Worm (Caenorhabditis elegans) whole organism, late embryonic: ENCODE results near the gene ZC190.4.
"Not testable (repeated sequence)": the region's sequence is repeated elsewhere in the genome, so short reads cannot be mapped to it uniquely, and the experiment has no call there.

ENCODE experiments used
- K02D7.2 ChIP-seq: sonication (generic microtip); optimal IDR thresholded peaks from 2 replicates; lab custom pipeline; 2017; ENCODE audit warnings: mild to moderate bottlenecking, missing genetic modification characterization, missing compliant biosample characterization
- K09A11.1 ChIP-seq: sonication (generic microtip); optimal IDR thresholded peaks from 2 replicates; lab custom pipeline; 2017; ENCODE audit warnings: antibody characterized with exemption, mild to moderate bottlenecking, missing genetic modification characterization, missing compliant biosample characterization; ENCODE audit not compliant: insufficient read depth
- ceh-18 ChIP-seq: sonication (generic microtip); optimal IDR thresholded peaks from 2 replicates; lab custom pipeline; 2016; ENCODE audit warnings: missing genetic modification characterization, missing compliant biosample characterization
- ceh-19 ChIP-seq: fragments of 200-800 bp; sonication (Bioruptor generic); optimal IDR thresholded peaks from 2 replicates; lab custom pipeline; 2018; ENCODE audit warnings: mild to moderate bottlenecking, missing genetic modification characterization, missing compliant biosample characterization
- ceh-2 ChIP-seq: sonication (generic microtip); optimal IDR thresholded peaks from 2 replicates; lab custom pipeline; 2016; ENCODE audit warnings: missing genotype, missing genetic modification characterization, missing compliant biosample characterization
- ceh-24 ChIP-seq: sonication (generic microtip); optimal IDR thresholded peaks from 2 replicates; lab custom pipeline; 2016; ENCODE audit warnings: mild to moderate bottlenecking, missing genetic modification characterization, missing compliant biosample characterization
- ceh-31 ChIP-seq: sonication (generic microtip); optimal IDR thresholded peaks from 2 replicates; lab custom pipeline; 2016; ENCODE audit warnings: missing genetic modification characterization, missing compliant biosample characterization
- ceh-45 ChIP-seq: fragments of 200-800 bp; sonication (Bioruptor generic); IDR thresholded peaks from 2 replicates; pipeline ENCODE4 v1.3.6; 2022; ENCODE audit warnings: missing genetic modification reagents, missing genetic modification characterization, missing compliant biosample characterization
- che-1 ChIP-seq: sonication (generic microtip); optimal IDR thresholded peaks from 2 replicates; lab custom pipeline; 2016; ENCODE audit warnings: mild to moderate bottlenecking, missing genetic modification characterization, missing compliant biosample characterization
- dmd-4 ChIP-seq: sonication (generic microtip); optimal IDR thresholded peaks from 2 replicates; lab custom pipeline; 2016; ENCODE audit warnings: borderline replicate concordance, missing genetic modification characterization, missing compliant biosample characterization
- elt-4 ChIP-seq: sonication (generic microtip); optimal IDR thresholded peaks from 2 replicates; lab custom pipeline; 2016; ENCODE audit warnings: missing genetic modification characterization, missing compliant biosample characterization
- ets-4 ChIP-seq: sonication (generic microtip); optimal IDR thresholded peaks from 2 replicates; lab custom pipeline; 2016; ENCODE audit warnings: missing genetic modification characterization, missing compliant biosample characterization
- gmeb-2 ChIP-seq: sonication (generic microtip); optimal IDR thresholded peaks from 2 replicates; lab custom pipeline; 2016; ENCODE audit warnings: missing genetic modification characterization, inconsistent platforms, missing compliant biosample characterization
- hlh-13 ChIP-seq: fragments of 200-800 bp; sonication (Bioruptor generic); optimal IDR thresholded peaks from 2 replicates; lab custom pipeline; 2018; ENCODE audit warnings: mild to moderate bottlenecking, missing genetic modification characterization, missing compliant biosample characterization
- madf-2 ChIP-seq: sonication (generic microtip); optimal IDR thresholded peaks from 2 replicates; lab custom pipeline; 2017; ENCODE audit warnings: missing genetic modification characterization, missing compliant biosample characterization
- nfya-1 ChIP-seq: sonication (generic microtip); optimal IDR thresholded peaks from 2 replicates; lab custom pipeline; 2017; ENCODE audit warnings: missing genetic modification characterization, mild to moderate bottlenecking, missing compliant biosample characterization, antibody characterized with exemption, moderate library complexity
- nhr-11 ChIP-seq: fragments of 150-350 bp; optimal IDR thresholded peaks from 2 replicates; lab custom pipeline; 2014; ENCODE audit warnings: missing biosample characterization, missing genetic modification characterization
- npax-4 ChIP-seq: sonication (generic microtip); optimal IDR thresholded peaks from 2 replicates; lab custom pipeline; 2016; ENCODE audit warnings: missing genetic modification characterization, missing compliant biosample characterization
- pag-3 ChIP-seq: sonication (generic microtip); optimal IDR thresholded peaks from 2 replicates; lab custom pipeline; 2016; ENCODE audit warnings: missing compliant biosample characterization, missing genetic modification characterization, borderline replicate concordance
- pha-2 ChIP-seq: sonication (generic microtip); optimal IDR thresholded peaks from 2 replicates; lab custom pipeline; 2017; ENCODE audit warnings: mild to moderate bottlenecking, missing genetic modification characterization, missing compliant biosample characterization
- pros-1 ChIP-seq: fragments of 150-350 bp; optimal IDR thresholded peaks from 2 replicates; lab custom pipeline; 2014; ENCODE audit warnings: missing biosample characterization, missing genetic modification reagents, missing genetic modification characterization
- ref-2 ChIP-seq: sonication (generic microtip); optimal IDR thresholded peaks from 2 replicates; lab custom pipeline; 2016; ENCODE audit warnings: missing genetic modification characterization, missing compliant biosample characterization
- sdc-2 ChIP-seq: sonication (generic microtip); optimal IDR thresholded peaks from 2 replicates; lab custom pipeline; 2016; ENCODE audit warnings: missing genotype, missing genetic modification characterization, missing compliant biosample characterization
- sox-4 ChIP-seq: sonication (generic microtip); optimal IDR thresholded peaks from 2 replicates; lab custom pipeline; 2017; ENCODE audit warnings: mild to moderate bottlenecking, missing genetic modification characterization, inconsistent platforms, missing compliant biosample characterization
- tbx-2 ChIP-seq: sonication (generic microtip); optimal IDR thresholded peaks from 2 replicates; lab custom pipeline; 2016; ENCODE audit warnings: missing genetic modification characterization, missing compliant biosample characterization
- ttx-3 ChIP-seq: sonication (generic microtip); optimal IDR thresholded peaks from 2 replicates; lab custom pipeline; 2016; ENCODE audit warnings: missing genetic modification reagents, missing genetic modification characterization, missing compliant biosample characterization
- unc-42 ChIP-seq: sonication (generic microtip); optimal IDR thresholded peaks from 2 replicates; lab custom pipeline; 2016; ENCODE audit warnings: missing genotype, missing genetic modification characterization, missing compliant biosample characterization
- zip-5 ChIP-seq: sonication (generic microtip); optimal IDR thresholded peaks from 2 replicates; lab custom pipeline; 2016; ENCODE audit warnings: missing genetic modification characterization, missing compliant biosample characterization

The ZC190.4 gene

ce11 chrV:8687707-8688106, 21.8 kb downstream of the ZC190.4 start, which contains the start of gene ZC190.8:
Gene ZC190.8, minus strand, starts transcription at chrV:8687807.
- TF ChIP-seq pag-3 (tag; lab: Kevin White, UChicago) (no peak), ceh-31 (no peak), ceh-2 (tag; lab: Kevin White, UChicago) (no peak), gmeb-2 (tag; lab: Kevin White, UChicago) (no peak), tbx-2 (tag; lab: Kevin White, UChicago) (no peak), sdc-2 (tag; lab: Kevin White, UChicago) (no peak), ceh-45 (GFP tag; lab: Robert Waterston, UW) (no peak), nhr-11 (tag; lab: Kevin White, UChicago) (no peak), hlh-13 (GFP tag; lab: Kevin White, UChicago) (no peak), che-1 (no peak), ref-2 (tag; lab: Kevin White, UChicago) (no peak), ceh-19 (no peak)

- not testable (repeated sequence) for TF ChIP-seq ets-4 (tag; lab: Kevin White, UChicago); elt-4; ceh-18 (tag; lab: Kevin White, UChicago)
These were observed 30.4 kb downstream of the ZC190.4 start, which contains the start of gene ZC190.10 for ce11 chrV:8696218-8696617. Gene ZC190.10, minus strand, starts transcription at chrV:8696318.

ce11 chrV:8711910-8712309, 46.0 kb downstream of the ZC190.4 start, which contains the start of gene ZC178.2:
Gene ZC178.2, minus strand, starts transcription at chrV:8712010.
- TF ChIP-seq ceh-19 (no peak), dmd-4 (tag; lab: Kevin White, UChicago) (no peak), ttx-3 (tag; lab: Kevin White, UChicago) (no peak), K02D7.2 (no peak), npax-4 (tag; lab: Kevin White, UChicago) (no peak), nfya-1 (tag; lab: Kevin White, UChicago) (no peak), pha-2 (tag; lab: Kevin White, UChicago) (no peak), sox-4 (tag; lab: Kevin White, UChicago) (no peak), zip-5 (tag; lab: Kevin White, UChicago) (no peak), ceh-24 (no peak)

- TF ChIP-seq tbx-2 (tag; lab: Kevin White, UChicago), result no peak
- peak; percentile 91 for TF ChIP-seq unc-42 (tag; lab: Kevin White, UChicago)
These were observed 50.3 kb downstream of the ZC190.4 start, which contains the start of gene glr-5 for ce11 chrV:8716175-8716574. Gene glr-5, plus strand, starts transcription at chrV:8716495.

- no peak for TF ChIP-seq zip-5 (tag; lab: Kevin White, UChicago)
- no peak for TF ChIP-seq pros-1
- no peak for TF ChIP-seq K09A11.1 (tag; lab: Kevin White, UChicago)
- TF ChIP-seq sox-4 (tag; lab: Kevin White, UChicago), result no peak
- no peak for TF ChIP-seq madf-2 (tag; lab: Kevin White, UChicago)
- no peak for TF ChIP-seq ceh-24
- TF ChIP-seq ref-2 (tag; lab: Kevin White, UChicago), result no peak
These were observed 52.5 kb downstream of the ZC190.4 start for ce11 chrV:8718399-8718798.
